Fruit fly (Drosophila melanogaster) whole organism, embryonic: ENCODE data around the gene CG33796.

Experiments
- ATbp ChIP-seq: fragments of 200-800 bp; sonication (Bioruptor generic); optimal IDR thresholded peaks from 2 replicates; lab custom pipeline; 2017; ENCODE audit warnings: missing biosample characterization, mild to moderate bottlenecking, missing genetic modification characterization, missing genetic modification reagents
- Abd-B ChIP-seq: fragments of 200-800 bp; sonication (Bioruptor generic); optimal IDR thresholded peaks from 2 replicates; lab custom pipeline; 2018; ENCODE audit warnings: missing biosample characterization, mild to moderate bottlenecking, missing genetic modification characterization, moderate library complexity
- Antp ChIP-seq: fragments of 200-800 bp; sonication (Bioruptor generic); optimal IDR thresholded peaks from 3 replicates; lab custom pipeline; 2016; ENCODE audit warnings: missing biosample characterization, missing genetic modification characterization
- Atf6 ChIP-seq: fragments of 200-800 bp; sonication (Bioruptor generic); IDR thresholded peaks from 2 replicates; pipeline ENCODE4 v1.3.6; 2022; ENCODE audit warnings: missing biosample characterization, missing genetic modification characterization
- Blimp-1 ChIP-seq: fragments of 200-800 bp; sonication (Bioruptor generic); optimal IDR thresholded peaks from 3 replicates; lab custom pipeline; 2018; ENCODE audit warnings: missing biosample characterization, missing genetic modification characterization, mild to moderate bottlenecking, moderate library complexity, missing genetic modification reagents
- C15 ChIP-seq: fragments of 200-800 bp; sonication (Bioruptor generic); IDR thresholded peaks from 3 replicates; pipeline ENCODE4 v1.3.6; 2022; ENCODE audit warnings: missing biosample characterization, missing genetic modification characterization
- CG10274 ChIP-seq: fragments of 200-800 bp; sonication (Bioruptor generic); optimal IDR thresholded peaks from 3 replicates; lab custom pipeline; 2017; ENCODE audit warnings: missing biosample characterization, mild to moderate bottlenecking, missing genetic modification characterization
- CG10462 ChIP-seq: fragments of 200-800 bp; sonication (Bioruptor generic); optimal IDR thresholded peaks from 2 replicates; lab custom pipeline; 2016; ENCODE audit warnings: missing biosample characterization, missing genetic modification characterization
- CG11247 ChIP-seq: fragments of 200-800 bp; sonication (Bioruptor generic); IDR thresholded peaks from 2 replicates; pipeline ENCODE4 v1.3.6; 2022; ENCODE audit warnings: missing biosample characterization, missing genetic modification characterization
- CG11456 ChIP-seq: fragments of 200-800 bp; sonication (Bioruptor generic); IDR thresholded peaks from 3 replicates; pipeline ENCODE4 v1.3.6; 2022; ENCODE audit warnings: missing biosample characterization, missing genetic modification characterization
- CG11504 ChIP-seq: fragments of 200-800 bp; sonication (Bioruptor generic); optimal IDR thresholded peaks from 3 replicates; lab custom pipeline; 2019; ENCODE audit warnings: missing biosample characterization, mild to moderate bottlenecking, missing genetic modification characterization, moderate library complexity
- CG12659 ChIP-seq: fragments of 200-800 bp; sonication (Bioruptor generic); optimal IDR thresholded peaks from 3 replicates; lab custom pipeline; 2017; ENCODE audit warnings: mild to moderate bottlenecking, missing biosample characterization, missing genetic modification reagents, missing genetic modification characterization
- CG13894 ChIP-seq: fragments of 200-800 bp; sonication (Bioruptor generic); optimal IDR thresholded peaks from 3 replicates; lab custom pipeline; 2018; ENCODE audit warnings: missing biosample characterization, mild to moderate bottlenecking, missing genetic modification characterization, moderate library complexity
- CG14710 ChIP-seq: fragments of 200-800 bp; sonication (Bioruptor generic); optimal IDR thresholded peaks from 3 replicates; lab custom pipeline; 2019; ENCODE audit warnings: missing biosample characterization, mild to moderate bottlenecking, missing genetic modification characterization, moderate library complexity
- CG1603 ChIP-seq: fragments of 200-800 bp; sonication (Bioruptor generic); optimal IDR thresholded peaks from 2 replicates; lab custom pipeline; 2019; ENCODE audit warnings: missing biosample characterization, mild to moderate bottlenecking, missing genetic modification characterization, moderate library complexity
- CG17568 ChIP-seq: fragments of 200-800 bp; sonication (Bioruptor generic); optimal IDR thresholded peaks from 2 replicates; lab custom pipeline; 2018; ENCODE audit warnings: missing biosample characterization, mild to moderate bottlenecking, missing genetic modification characterization, moderate library complexity
- CG17829 ChIP-seq: fragments of 200-800 bp; optimal IDR thresholded peaks from 2 replicates; lab custom pipeline; 2019; ENCODE audit warnings: missing biosample characterization, mild to moderate bottlenecking, missing genetic modification characterization, moderate library complexity
- CG18599 ChIP-seq: fragments of 200-800 bp; sonication (Bioruptor generic); optimal IDR thresholded peaks from 3 replicates; lab custom pipeline; 2017; ENCODE audit warnings: missing biosample characterization, missing genetic modification characterization, mild to moderate bottlenecking, moderate library complexity, missing genetic modification reagents
- CG18619 ChIP-seq: fragments of 200-800 bp; sonication (Bioruptor generic); optimal IDR thresholded peaks from 3 replicates; lab custom pipeline; 2017; ENCODE audit warnings: missing biosample characterization, mild to moderate bottlenecking, missing genetic modification characterization
- CG2129 ChIP-seq: fragments of 200-800 bp; sonication (Bioruptor generic); IDR thresholded peaks from 2 replicates; pipeline ENCODE4 v1.3.6; 2022; ENCODE audit warnings: missing biosample characterization, missing genetic modification characterization; ENCODE audit not compliant: partially characterized antibody
- CG30020 ChIP-seq: fragments of 200-800 bp; optimal IDR thresholded peaks from 2 replicates; lab custom pipeline; 2019; ENCODE audit warnings: missing biosample characterization, mild to moderate bottlenecking, missing genetic modification characterization, moderate library complexity
- CG30403 ChIP-seq: fragments of 200-800 bp; sonication (Bioruptor generic); optimal IDR thresholded peaks from 3 replicates; lab custom pipeline; 2016; ENCODE audit warnings: missing biosample characterization, missing genetic modification characterization
- CG32767 ChIP-seq: fragments of 200-800 bp; sonication (Bioruptor generic); IDR thresholded peaks from 2 replicates; pipeline ENCODE4 v1.3.6; 2022; ENCODE audit warnings: missing biosample characterization, missing genetic modification characterization
- CG33557 ChIP-seq: fragments of 200-800 bp; sonication (Bioruptor generic); optimal IDR thresholded peaks from 2 replicates; lab custom pipeline; 2019; ENCODE audit warnings: missing biosample characterization, mild to moderate bottlenecking, missing genetic modification characterization, moderate library complexity
- CG4360 ChIP-seq: fragments of 200-800 bp; sonication (Bioruptor generic); IDR thresholded peaks from 2 replicates; pipeline ENCODE4 v1.3.6; 2022; ENCODE audit warnings: missing biosample characterization, missing genetic modification characterization
- CG4404 ChIP-seq: fragments of 200-800 bp; sonication (Bioruptor generic); IDR thresholded peaks from 2 replicates; pipeline ENCODE4 v1.3.6; 2022; ENCODE audit warnings: missing biosample characterization, missing genetic modification characterization
- CG4854 ChIP-seq: fragments of 200-800 bp; sonication (Bioruptor generic); optimal IDR thresholded peaks from 2 replicates; lab custom pipeline; 2016; ENCODE audit warnings: missing biosample characterization, missing genetic modification characterization, inconsistent platforms
- CG6654 ChIP-seq: fragments of 200-800 bp; sonication (Bioruptor generic); optimal IDR thresholded peaks from 2 replicates; lab custom pipeline; 2017; ENCODE audit warnings: missing biosample characterization, mild to moderate bottlenecking, missing genetic modification characterization
- CG7839 ChIP-seq: fragments of 200-800 bp; sonication (Bioruptor generic); optimal IDR thresholded peaks from 3 replicates; lab custom pipeline; 2018; ENCODE audit warnings: missing biosample characterization, mild to moderate bottlenecking, missing genetic modification characterization, moderate library complexity
- CG9609 ChIP-seq: fragments of 200-800 bp; sonication (Bioruptor generic); optimal IDR thresholded peaks from 3 replicates; lab custom pipeline; 2016; ENCODE audit warnings: missing biosample characterization, missing genetic modification characterization
- CG9817 ChIP-seq: fragments of 200-800 bp; sonication (Bioruptor generic); optimal IDR thresholded peaks from 2 replicates; lab custom pipeline; 2018; ENCODE audit warnings: missing biosample characterization, mild to moderate bottlenecking, missing genetic modification characterization, moderate library complexity
- D19B ChIP-seq: fragments of 200-800 bp; sonication (Bioruptor generic); optimal IDR thresholded peaks from 2 replicates; lab custom pipeline; 2017; ENCODE audit warnings: missing biosample characterization, mild to moderate bottlenecking, missing genetic modification characterization
- E2f1 ChIP-seq: fragments of 200-800 bp; sonication (Bioruptor generic); IDR thresholded peaks from 2 replicates; pipeline ENCODE4 v1.3.6; 2022; ENCODE audit warnings: missing biosample characterization, missing genetic modification characterization
- Ets65A ChIP-seq: fragments of 200-800 bp; sonication (Bioruptor generic); peaks from one replicate; lab custom pipeline; 2016; ENCODE audit warnings: missing biosample characterization, missing genetic modification characterization
- Hand ChIP-seq: fragments of 200-800 bp; sonication (Bioruptor generic); optimal IDR thresholded peaks from 2 replicates; lab custom pipeline; 2017; ENCODE audit warnings: mild to moderate bottlenecking, missing biosample characterization, missing genetic modification reagents, missing genetic modification characterization
- Poxn ChIP-seq: fragments of 200-800 bp; sonication (Bioruptor generic); IDR thresholded peaks from 2 replicates; pipeline ENCODE4 v1.3.6; 2022; ENCODE audit warnings: missing biosample characterization, missing genetic modification characterization
- Rfx ChIP-seq: fragments of 200-800 bp; sonication (Bioruptor generic); IDR thresholded peaks from 2 replicates; pipeline ENCODE4 v1.3.6; 2022; ENCODE audit warnings: missing biosample characterization, missing genetic modification characterization
- Scr ChIP-seq: fragments of 200-800 bp; sonication (Bioruptor generic); IDR thresholded peaks from 2 replicates; pipeline ENCODE4 v1.3.6; 2022; ENCODE audit warnings: missing biosample characterization, missing genetic modification characterization; ENCODE audit not compliant: partially characterized antibody
- Sry-δ ChIP-seq: fragments of 200-800 bp; sonication (Bioruptor generic); optimal IDR thresholded peaks from 2 replicates; lab custom pipeline; 2016; ENCODE audit warnings: missing biosample characterization, missing genetic modification characterization
- Stat92E ChIP-seq, 3 experiments: fragments of >200 bp in 2 of 3; fragments of 200-800 bp in 1 of 3; sonication (Bioruptor generic) in 1 of 3; optimal IDR thresholded peaks; 2 replicates each; lab custom pipeline; 2017 to 2019; ENCODE audit warnings: missing biosample characterization in 3 of 3, missing genetic modification characterization in 3 of 3, mild to moderate bottlenecking in 1 of 3, moderate library complexity in 1 of 3
- ato ChIP-seq: fragments of 200-800 bp; sonication (Bioruptor generic); IDR thresholded peaks from 2 replicates; pipeline ENCODE4 v1.3.6; 2022; ENCODE audit warnings: missing biosample characterization, missing genetic modification characterization; ENCODE audit not compliant: partially characterized antibody
- crp ChIP-seq, 2 experiments: fragments of 200-800 bp; sonication (Bioruptor generic); optimal IDR thresholded peaks; 2 replicates in 1 of 2; 3 replicates in 1 of 2; lab custom pipeline; 2017; ENCODE audit warnings: missing biosample characterization in 2 of 2, missing genetic modification characterization in 2 of 2, mild to moderate bottlenecking in 1 of 2, moderate library complexity in 1 of 2
- danr ChIP-seq: fragments of 200-800 bp; sonication (Bioruptor generic); IDR thresholded peaks from 2 replicates; pipeline ENCODE4 v1.3.6; 2022; ENCODE audit warnings: missing biosample characterization, missing genetic modification characterization
- ham ChIP-seq: fragments of 200-800 bp; sonication (Bioruptor generic); IDR thresholded peaks from 2 replicates; pipeline ENCODE4 v1.3.6; 2022; ENCODE audit warnings: missing biosample characterization, missing genetic modification characterization
- ind ChIP-seq: fragments of 200-800 bp; sonication (Bioruptor generic); optimal IDR thresholded peaks from 3 replicates; lab custom pipeline; 2016; ENCODE audit warnings: missing biosample characterization, missing genetic modification characterization
- klu ChIP-seq: fragments of 200-800 bp; sonication (Bioruptor generic); IDR thresholded peaks from 2 replicates; pipeline ENCODE4 v1.3.6; 2022; ENCODE audit warnings: missing biosample characterization, missing genetic modification characterization
- mam ChIP-seq: fragments of 200-800 bp; sonication (Bioruptor generic); optimal IDR thresholded peaks from 3 replicates; lab custom pipeline; 2016; ENCODE audit warnings: missing biosample characterization, missing genetic modification characterization
- phol ChIP-seq: fragments of 200-800 bp; sonication (Bioruptor generic); optimal IDR thresholded peaks from 3 replicates; lab custom pipeline; 2018; ENCODE audit warnings: missing biosample characterization, mild to moderate bottlenecking, missing genetic modification characterization, moderate library complexity
- rib ChIP-seq: fragments of 200-800 bp; sonication (Bioruptor generic); IDR thresholded peaks from 2 replicates; pipeline ENCODE4 v1.3.6; 2022; ENCODE audit warnings: missing biosample characterization, missing genetic modification characterization
- row ChIP-seq: fragments of 200-800 bp; sonication (Bioruptor generic); IDR thresholded peaks from 3 replicates; pipeline ENCODE4 v1.3.6; 2022; ENCODE audit warnings: missing biosample characterization, missing genetic modification characterization
- vvl ChIP-seq: fragments of 200-800 bp; sonication (Bioruptor generic); IDR thresholded peaks from 2 replicates; pipeline ENCODE4 v1.3.6; 2022; ENCODE audit warnings: missing biosample characterization, missing genetic modification characterization

CG33796 gene

dm6 chr3L:16160073-16160398 lies 9.9 kb downstream of the CG33796 start (continued):
- TF ChIP-seq E2f1 (GFP tag; lab: Robert Waterston, UW) (no peak), CG17829 (no peak), Rfx (GFP tag; lab: Robert Waterston, UW) (no peak), CG18619 (GFP tag; lab: Kevin White, UChicago) (peak; percentile 18), CG32767 (GFP tag; lab: Robert Waterston, UW) (no peak), CG30020 (no peak), ind (GFP tag; lab: Kevin White, UChicago) (no peak), Stat92E (GFP tag; optimal IDR thresholded peaks at IDR 0.05; lab: Kevin White, UChicago) (peak in 1 of 3 experiments; percentile 29), CG33557 (GFP tag; lab: Kevin White, UChicago) (no peak), Abd-B (GFP tag; lab: Kevin White, UChicago) (no peak), CG11504 (peak; percentile 16), vvl (GFP tag; lab: Robert Waterston, UW) (no peak), Ets65A (no peak), CG6654 (no peak), CG18599 (GFP tag; lab: Kevin White, UChicago) (peak; percentile 70), CG4360 (GFP tag; lab: Robert Waterston, UW) (no peak), D19B (peak; percentile 82), ham (GFP tag; lab: Robert Waterston, UW) (no peak), CG30403 (GFP tag; lab: Kevin White, UChicago) (peak; percentile 35), CG11247 (GFP tag; lab: Robert Waterston, UW) (no peak), CG4854 (GFP tag; lab: Kevin White, UChicago) (no peak), rib (GFP tag; lab: Robert Waterston, UW) (no peak), phol (tag; lab: Kevin White, UChicago) (no peak), CG14710 (tag; lab: Kevin White, UChicago) (no peak), danr (GFP tag; lab: Robert Waterston, UW) (no peak), row (GFP tag; lab: Robert Waterston, UW) (peak; percentile 44; the same call in 1 of the 3 replicates), CG13894 (tag; lab: Kevin White, UChicago) (no peak), Atf6 (GFP tag; lab: Robert Waterston, UW) (no peak), ato (GFP tag; lab: Robert Waterston, UW) (no peak), CG2129 (GFP tag; lab: Robert Waterston, UW) (no peak), CG10274 (peak; percentile 11), Blimp-1 (GFP tag; lab: Kevin White, UChicago) (no peak), Hand (GFP tag; lab: Kevin White, UChicago) (no peak), CG17568 (GFP tag; lab: Kevin White, UChicago) (no peak), klu (GFP tag; lab: Robert Waterston, UW) (no peak), Poxn (no peak), CG1603 (tag; lab: Kevin White, UChicago) (no peak), CG9609 (GFP tag; lab: Kevin White, UChicago) (no peak), ATbp (no peak), Sry-δ (no peak), crp (GFP tag; optimal IDR thresholded peaks at IDR 0.05; lab: Kevin White, UChicago) (no peak), C15 (GFP tag; lab: Robert Waterston, UW) (no peak), Antp (GFP tag; lab: Kevin White, UChicago) (no peak), CG11456 (GFP tag; lab: Robert Waterston, UW) (no peak), CG9817 (tag; lab: Kevin White, UChicago) (peak; percentile 14), Scr (no peak), CG10462 (GFP tag; lab: Kevin White, UChicago) (no peak), mam (peak; percentile 36), CG12659 (peak; percentile 12), CG7839 (peak; percentile 40), CG4404 (GFP tag; lab: Robert Waterston, UW) (no peak)
